Fruit fly (Drosophila melanogaster) whole organism, adult: Measurements from ENCODE around the gene CG13108.

Experiments used
- CG11617 ChIP-seq: fragments of 200-800 bp; sonication (Bioruptor generic); optimal IDR thresholded peaks from 2 replicates; lab custom pipeline; 2017; ENCODE audit warnings: mild to moderate bottlenecking, missing biosample characterization, missing genetic modification reagents, missing genetic modification characterization
- CG12768 ChIP-seq: fragments of 200-800 bp; sonication (Bioruptor generic); optimal IDR thresholded peaks from 2 replicates; lab custom pipeline; 2017; ENCODE audit warnings: missing biosample characterization, missing genetic modification characterization, mild to moderate bottlenecking, moderate library complexity, missing genetic modification reagents
- CG14711 ChIP-seq: fragments of 200-800 bp; sonication (Bioruptor generic); optimal IDR thresholded peaks from 2 replicates; lab custom pipeline; 2018; ENCODE audit warnings: missing biosample characterization, mild to moderate bottlenecking, missing genetic modification characterization, moderate library complexity
- CG1620 ChIP-seq: fragments of 200-800 bp; sonication (Bioruptor generic); optimal IDR thresholded peaks from 2 replicates; lab custom pipeline; 2016; ENCODE audit warnings: missing biosample characterization, missing genetic modification characterization
- CG33017 ChIP-seq: fragments of 200-800 bp; sonication (Bioruptor generic); optimal IDR thresholded peaks from 2 replicates; lab custom pipeline; 2018; ENCODE audit warnings: missing biosample characterization, mild to moderate bottlenecking, missing genetic modification characterization, moderate library complexity
- CG5204 ChIP-seq: fragments of 200-800 bp; sonication (Bioruptor generic); optimal IDR thresholded peaks from 2 replicates; lab custom pipeline; 2016; ENCODE audit warnings: missing biosample characterization, missing genetic modification characterization
- CG7045 ChIP-seq: fragments of 200-800 bp; sonication (Bioruptor generic); optimal IDR thresholded peaks from 2 replicates; lab custom pipeline; 2017; ENCODE audit warnings: missing biosample characterization, mild to moderate bottlenecking, missing genetic modification characterization
- CG7101 ChIP-seq: fragments of 200-800 bp; sonication (Bioruptor generic); optimal IDR thresholded peaks from 2 replicates; lab custom pipeline; 2018; ENCODE audit warnings: missing biosample characterization, mild to moderate bottlenecking, missing genetic modification characterization, moderate library complexity
- Clk ChIP-seq: fragments of 200-800 bp; sonication (Bioruptor generic); optimal IDR thresholded peaks from 2 replicates; lab custom pipeline; 2017; ENCODE audit warnings: missing biosample characterization, missing genetic modification characterization
- Crg-1 ChIP-seq: fragments of 200-800 bp; sonication (Bioruptor generic); optimal IDR thresholded peaks from 2 replicates; lab custom pipeline; 2016; ENCODE audit warnings: missing biosample characterization, missing genetic modification characterization
- Hr96 ChIP-seq: fragments of 200-800 bp; sonication (Bioruptor generic); optimal IDR thresholded peaks from 2 replicates; lab custom pipeline; 2016; ENCODE audit warnings: missing biosample characterization, missing genetic modification characterization
- Mnt ChIP-seq: fragments of 200-800 bp; sonication (Bioruptor generic); optimal IDR thresholded peaks from 2 replicates; lab custom pipeline; 2016; ENCODE audit warnings: missing biosample characterization, mild to moderate bottlenecking, missing genetic modification characterization
- bab1 ChIP-seq: fragments of 200-800 bp; sonication (Bioruptor generic); optimal IDR thresholded peaks from 3 replicates; lab custom pipeline; 2019; ENCODE audit warnings: missing biosample characterization, mild to moderate bottlenecking, missing genetic modification characterization, moderate library complexity
- cic ChIP-seq: fragments of 200-800 bp; sonication (Bioruptor generic); optimal IDR thresholded peaks from 2 replicates; lab custom pipeline; 2017; ENCODE audit warnings: missing biosample characterization, mild to moderate bottlenecking, missing genetic modification characterization, moderate library complexity
- cnc ChIP-seq, 2 experiments: fragments of >200 bp; optimal IDR thresholded peaks; 2 replicates each; lab custom pipeline; 2017
- kay ChIP-seq: fragments of 200-800 bp; sonication (Bioruptor generic); peaks from one replicate; lab custom pipeline; 2016; ENCODE audit warnings: missing biosample characterization, missing genetic modification characterization, borderline replicate concordance
- ovo ChIP-seq: fragments of 200-800 bp; sonication (Bioruptor generic); optimal IDR thresholded peaks from 2 replicates; lab custom pipeline; 2016; ENCODE audit warnings: missing biosample characterization, missing genetic modification characterization
- pad ChIP-seq: fragments of 200-800 bp; sonication (Bioruptor generic); optimal IDR thresholded peaks from 3 replicates; lab custom pipeline; 2017; ENCODE audit warnings: missing biosample characterization, missing genetic modification characterization, mild to moderate bottlenecking, moderate library complexity, missing genetic modification reagents
- tj ChIP-seq: fragments of 200-800 bp; sonication (Bioruptor generic); optimal IDR thresholded peaks from 3 replicates; lab custom pipeline; 2017; ENCODE audit warnings: missing biosample characterization, mild to moderate bottlenecking, missing genetic modification characterization, moderate library complexity
- toe ChIP-seq: fragments of 200-800 bp; sonication (Bioruptor generic); optimal IDR thresholded peaks from 2 replicates; lab custom pipeline; 2016; ENCODE audit warnings: missing biosample characterization, missing genetic modification characterization

Gene CG13108

dm6 chr2L:9176791-9177190 lies 12.8 kb downstream of the CG13108 start:
- TF ChIP-seq CG14711 (tag; lab: Kevin White, UChicago) = no peak
- no peak for TF ChIP-seq Hr96 (GFP tag; lab: Kevin White, UChicago)
- TF ChIP-seq CG12768 (GFP tag; lab: Kevin White, UChicago) = no peak
- no peak for TF ChIP-seq Mnt
- no peak for TF ChIP-seq toe (GFP tag; lab: Kevin White, UChicago)
- no peak for TF ChIP-seq CG1620 (GFP tag; lab: Kevin White, UChicago)
- TF ChIP-seq CG33017 (tag; lab: Kevin White, UChicago) = no peak
- peak; percentile 83 for TF ChIP-seq bab1
- TF ChIP-seq CG5204 = no peak
- TF ChIP-seq pad (GFP tag; lab: Kevin White, UChicago) = no peak
- TF ChIP-seq Clk = peak; percentile 10
- TF ChIP-seq CG7045 (GFP tag; lab: Kevin White, UChicago) = no peak
- no peak for TF ChIP-seq CG7101 (tag; lab: Kevin White, UChicago)
- no peak for TF ChIP-seq tj (GFP tag; lab: Kevin White, UChicago)
- TF ChIP-seq ovo (GFP tag; lab: Kevin White, UChicago) = peak; percentile 32
- no peak for TF ChIP-seq cnc (optimal IDR thresholded peaks at IDR 0.05; lab: Kevin White, UChicago)
- no peak for TF ChIP-seq Crg-1 (GFP tag; lab: Kevin White, UChicago)
- no peak for TF ChIP-seq cic
- no peak for TF ChIP-seq CG11617
- TF ChIP-seq kay (GFP tag; lab: Kevin White, UChicago) = peak; percentile 80

DNA sequence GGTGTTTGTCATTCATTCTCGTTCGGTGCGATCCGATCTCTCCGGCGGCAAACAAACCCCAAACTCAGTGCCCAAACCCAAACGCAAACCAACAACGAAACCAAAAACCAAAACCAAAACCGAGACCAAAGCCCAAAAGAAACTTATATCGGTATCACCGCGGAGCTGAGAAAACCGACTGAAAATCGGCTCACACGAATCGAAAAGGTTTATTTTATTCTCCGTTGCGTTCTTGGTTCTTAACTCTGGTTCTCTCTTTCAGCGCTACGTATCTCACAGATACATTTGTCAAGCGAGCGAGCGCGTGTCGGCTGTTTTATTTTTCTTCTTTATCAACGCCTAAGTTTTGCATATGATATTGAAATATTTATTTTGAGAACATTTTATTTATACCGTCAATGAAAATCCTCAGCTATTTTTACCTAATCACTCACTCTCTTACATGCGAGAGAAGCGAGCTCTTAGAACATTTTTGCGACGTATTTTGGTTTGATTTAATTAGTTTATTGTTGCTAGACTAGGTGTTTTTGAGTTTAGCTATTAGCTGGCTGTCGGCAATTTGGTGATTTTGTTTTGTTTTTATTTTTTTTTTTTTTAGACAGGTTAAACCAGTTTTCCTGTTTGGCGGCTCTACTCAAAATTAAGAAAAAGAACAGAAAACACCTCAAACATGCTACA lies 14.5 kb downstream of the CG13108 start:
- peak; percentile 86 for TF ChIP-seq kay (GFP tag; lab: Kevin White, UChicago)
- TF ChIP-seq Hr96 (GFP tag; lab: Kevin White, UChicago) = no peak

- TF ChIP-seq CG12768 (GFP tag; lab: Kevin White, UChicago) (peak; percentile 74), ovo (GFP tag; lab: Kevin White, UChicago) (no peak), Clk (no peak), CG33017 (tag; lab: Kevin White, UChicago) (peak; percentile 19), CG1620 (GFP tag; lab: Kevin White, UChicago) (no peak), CG14711 (tag; lab: Kevin White, UChicago) (no peak), CG11617 (no peak), cic (peak; percentile 86), kay (GFP tag; lab: Kevin White, UChicago) (peak; percentile 94), bab1 (no peak), Mnt (peak; percentile 49), cnc (optimal IDR thresholded peaks at IDR 0.05; lab: Kevin White, UChicago) (no peak), CG5204 (no peak), Crg-1 (GFP tag; lab: Kevin White, UChicago) (no peak), CG7045 (GFP tag; lab: Kevin White, UChicago) (peak; percentile 40), toe (GFP tag; lab: Kevin White, UChicago) (no peak), pad (GFP tag; lab: Kevin White, UChicago) (peak; percentile 13), tj (GFP tag; lab: Kevin White, UChicago) (no peak), Hr96 (GFP tag; lab: Kevin White, UChicago) (no peak), CG7101 (tag; lab: Kevin White, UChicago) (peak; percentile 24)
Observed at dm6 chr2L:9179285-9179684, 15.2 kb downstream of the CG13108 start.

DNA sequence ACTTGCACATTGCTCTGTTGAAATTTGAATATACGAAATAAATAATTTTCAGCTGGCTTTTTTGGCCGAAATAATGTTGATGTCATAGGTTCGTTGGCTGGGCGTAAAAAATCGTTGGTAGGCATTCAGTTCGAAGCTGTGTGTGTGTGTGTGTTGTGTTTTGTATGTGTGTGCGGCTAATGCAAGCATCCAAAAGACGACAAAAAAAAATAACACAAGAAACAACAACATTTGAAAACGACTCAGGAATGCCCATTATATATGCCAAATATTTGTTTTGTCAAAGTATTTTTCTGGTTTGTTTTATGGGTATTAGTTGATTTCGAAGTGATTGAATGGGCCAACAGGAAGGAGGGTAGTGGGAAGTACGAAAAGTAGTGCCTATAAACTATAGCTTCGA lies 17.6 kb downstream of the CG13108 start:
- TF ChIP-seq kay (GFP tag; lab: Kevin White, UChicago) = peak; percentile 9
- no peak for TF ChIP-seq CG12768 (GFP tag; lab: Kevin White, UChicago)

- TF ChIP-seq CG14711 (tag; lab: Kevin White, UChicago) (no peak), CG5204 (no peak), pad (GFP tag; lab: Kevin White, UChicago) (peak; percentile 81)
Observed at dm6 chr2L:9182504-9182928, 18.5 kb downstream of the CG13108 start.

dm6 chr2L:9187524-9187923 lies 23.5 kb downstream of the CG13108 start:
- TF ChIP-seq pad (GFP tag; lab: Kevin White, UChicago) (no peak), CG7101 (tag; lab: Kevin White, UChicago) (no peak), cic (no peak), CG33017 (tag; lab: Kevin White, UChicago) (no peak), CG14711 (tag; lab: Kevin White, UChicago) (no peak), tj (GFP tag; lab: Kevin White, UChicago) (peak; percentile 18), CG1620 (GFP tag; lab: Kevin White, UChicago) (no peak), CG12768 (GFP tag; lab: Kevin White, UChicago) (no peak)

dm6 chr2L:9188855-9189254 lies 24.8 kb downstream of the CG13108 start:
- no peak for TF ChIP-seq Hr96 (GFP tag; lab: Kevin White, UChicago)
- no peak for TF ChIP-seq CG5204
- TF ChIP-seq Clk = no peak
- no peak for TF ChIP-seq Mnt
- TF ChIP-seq kay (GFP tag; lab: Kevin White, UChicago) = no peak
- no peak for TF ChIP-seq cnc (optimal IDR thresholded peaks at IDR 0.05; lab: Kevin White, UChicago)
